Worm (Caenorhabditis elegans): ENCODE results near the gene C34C12.1.
A peak's percentile ranks its signal among the peaks of the same experiment; 100 is the strongest.

C34C12.1 gene

ce11 chrIII:3460061-3460460 is 5.9 kb downstream of the C34C12.1 start, which contains the start of gene C34C12.8 (continued):
- TF ChIP-seq D1046.2 (GFP tag; IDR thresholded peaks at IDR 0.05) = peak; percentile 82; the same call in 1 of the 2 replicates
- TF ChIP-seq mes-2 (tag; optimal IDR thresholded peaks at IDR 0.05; ENCODE audit: poor library complexity, severe bottlenecking) = peak; percentile 95
- TF ChIP-seq spr-1 (tag; optimal IDR thresholded peaks at IDR 0.05) = peak; percentile 81
- peak; percentile 65 for TF ChIP-seq lir-3 (tag; optimal IDR thresholded peaks at IDR 0.05)
- TF ChIP-seq nhr-48 (tag; optimal IDR thresholded peaks at IDR 0.05) = peak; percentile 81
- peak; percentile 91 for TF ChIP-seq dmd-6 (GFP tag; IDR thresholded peaks at IDR 0.05)
- peak; percentile 83 for TF ChIP-seq spr-3 (GFP tag; optimal IDR thresholded peaks at IDR 0.05)
- TF ChIP-seq ZK546.5 (tag; optimal IDR thresholded peaks at IDR 0.05) = peak in 1 of 2 experiments; percentile 42
- peak; percentile 97 for TF ChIP-seq aha-1 (tag)
- TF ChIP-seq F37D6.2 (tag; optimal IDR thresholded peaks at IDR 0.05) = peak; percentile 92
- peak; percentile 96 for TF ChIP-seq nhr-102 (tag; optimal IDR thresholded peaks at IDR 0.05)
- TF ChIP-seq unc-130 (GFP tag; optimal IDR thresholded peaks at IDR 0.05) = peak; percentile 29
- TF ChIP-seq skn-1 (tag; optimal IDR thresholded peaks at IDR 0.05) = no peak
- no peak for TF ChIP-seq pqm-1 (tag; optimal IDR thresholded peaks at IDR 0.05)
- peak; percentile 93 for TF ChIP-seq duxl-1 (tag; optimal IDR thresholded peaks at IDR 0.05; ENCODE audit: poor library complexity)
- TF ChIP-seq ceh-82 (tag; optimal IDR thresholded peaks at IDR 0.05) = no peak
- no peak for TF ChIP-seq ceh-62 (tag; optimal IDR thresholded peaks at IDR 0.05)
- no peak for TF ChIP-seq ceh-32 (tag; optimal IDR thresholded peaks at IDR 0.05; ENCODE audit: poor library complexity)
- peak; percentile 74 for TF ChIP-seq zip-2 (tag; optimal IDR thresholded peaks at IDR 0.05)
- no peak for TF ChIP-seq F44E2.7 (GFP tag; IDR thresholded peaks at IDR 0.05)
- peak; percentile 84 for TF ChIP-seq lin-15B (tag; optimal IDR thresholded peaks at IDR 0.05)
- TF ChIP-seq unc-39 (tag; optimal IDR thresholded peaks at IDR 0.05) = no peak
- no peak for TF ChIP-seq F26F4.8 (GFP tag; conservative IDR thresholded peaks at IDR 0.05)
- no peak for TF ChIP-seq mdl-1 (tag; optimal IDR thresholded peaks at IDR 0.05)
- TF ChIP-seq T20F7.1 (GFP tag; optimal IDR thresholded peaks at IDR 0.05) = peak; percentile 83
- peak; percentile 94 for TF ChIP-seq nhr-6 (tag; optimal IDR thresholded peaks at IDR 0.05)
- TF ChIP-seq nhr-41 (GFP tag; IDR thresholded peaks at IDR 0.05) = no peak
- no peak for TF ChIP-seq nhr-237 (tag; optimal IDR thresholded peaks at IDR 0.05)
- peak; percentile 92 for TF ChIP-seq nhr-42 (GFP tag; IDR thresholded peaks at IDR 0.05)
- peak; percentile 86 for TF ChIP-seq jun-1 (tag; optimal IDR thresholded peaks at IDR 0.05)
- TF ChIP-seq Y48G9A.11 (GFP tag; IDR thresholded peaks at IDR 0.05) = peak; percentile 82
- TF ChIP-seq sdz-12 (GFP tag; optimal IDR thresholded peaks at IDR 0.05) = no peak
- peak; percentile 88 for TF ChIP-seq ctbp-1 (GFP tag; IDR thresholded peaks at IDR 0.05)
- peak; percentile 75 for TF ChIP-seq nhr-25 (tag; optimal IDR thresholded peaks at IDR 0.05; ENCODE audit: borderline replicate concordance, insufficient read depth)
- TF ChIP-seq hlh-11 (tag; optimal IDR thresholded peaks at IDR 0.05) = peak; percentile 90
- TF ChIP-seq unc-62 (GFP tag; optimal IDR thresholded peaks at IDR 0.05 in 1 of 2) = peak in 1 of 2 experiments; percentile 98
- no peak for TF ChIP-seq unc-62 (tag; optimal IDR thresholded peaks at IDR 0.05)
- no peak for TF ChIP-seq ceh-28 (tag; optimal IDR thresholded peaks at IDR 0.05)
- 0 out of 2 replicates have a peak, but pooled peaks have one; percentile 23 for TF ChIP-seq mxl-2 (GFP tag; conservative IDR thresholded peaks at IDR 0.05)
- TF ChIP-seq dmd-8 (GFP tag; IDR thresholded peaks at IDR 0.05) = peak; percentile 35; the same call in 1 of the 2 replicates
- no peak for TF ChIP-seq Y105C5A.15 (GFP tag; IDR thresholded peaks at IDR 0.05)
- TF ChIP-seq tag-97 (GFP tag; IDR thresholded peaks at IDR 0.05) = no peak
- peak; percentile 98 for TF ChIP-seq lin-38 (GFP tag; IDR thresholded peaks at IDR 0.05)
- no peak for TF ChIP-seq lin-39 (tag; optimal IDR thresholded peaks at IDR 0.05)
- no peak for TF ChIP-seq mxl-3 (GFP tag; optimal IDR thresholded peaks at IDR 0.05)
- TF ChIP-seq hmg-1.1 (GFP tag; IDR thresholded peaks at IDR 0.05) = peak; percentile 93
- TF ChIP-seq madf-9 (GFP tag; conservative IDR thresholded peaks at IDR 0.05) = peak; percentile 87
- no peak for TF ChIP-seq daf-8 (GFP tag; IDR thresholded peaks at IDR 0.05)
- peak; percentile 28 to 67 for TF ChIP-seq hif-1 (tag; optimal IDR thresholded peaks at IDR 0.05)
- no peak for TF ChIP-seq ceh-44 (GFP tag; IDR thresholded peaks at IDR 0.05)
- TF ChIP-seq lin-13 (GFP tag; optimal IDR thresholded peaks at IDR 0.05) = peak; percentile 91
- TF ChIP-seq egl-27 (tag; optimal IDR thresholded peaks at IDR 0.05) = no peak

Measured in whole organism, L4 larva.